Worm (Caenorhabditis elegans) whole organism, young adult: ENCODE measurements around the gene srbc-76.

Source experiments
- Y53G8AR.9 ChIP-seq: fragments of 200-800 bp; sonication (Bioruptor generic); conservative IDR thresholded peaks from 2 replicates; pipeline ENCODE4 v1.3.6; 2022; ENCODE audit warnings: missing genetic modification reagents, missing genetic modification characterization, missing compliant biosample characterization
- akir-1 ChIP-seq: fragments of 200-800 bp; sonication (Bioruptor generic); optimal IDR thresholded peaks from 2 replicates; lab custom pipeline; 2018; ENCODE audit warnings: mild to moderate bottlenecking, missing genetic modification characterization, moderate library complexity, missing compliant biosample characterization
- bed-1 ChIP-seq: fragments of 200-800 bp; sonication (Bioruptor generic); IDR thresholded peaks from 2 replicates; pipeline ENCODE4 v1.3.6; 2022; ENCODE audit warnings: missing genetic modification reagents, missing genetic modification characterization, missing compliant biosample characterization
- ekl-4 ChIP-seq: fragments of 200-800 bp; sonication (Bioruptor generic); IDR thresholded peaks from 2 replicates; pipeline ENCODE4 v1.3.6; 2022; ENCODE audit warnings: missing genetic modification reagents, missing genetic modification characterization, missing compliant biosample characterization
- him-1 ChIP-seq: sonication (generic microtip); optimal IDR thresholded peaks from 2 replicates; lab custom pipeline; 2016; ENCODE audit warnings: missing genotype, missing genetic modification reagents, missing genetic modification characterization, missing compliant biosample characterization
- lin-26 ChIP-seq: fragments of 200-800 bp; sonication (Bioruptor generic); IDR thresholded peaks from 2 replicates; pipeline ENCODE4 v1.3.6; 2022; ENCODE audit warnings: missing genetic modification reagents, missing genetic modification characterization, missing compliant biosample characterization
- lsy-27 ChIP-seq: sonication (generic microtip); optimal IDR thresholded peaks from 2 replicates; lab custom pipeline; 2017; ENCODE audit warnings: missing genetic modification characterization, mild to moderate bottlenecking, missing compliant biosample characterization, antibody characterized with exemption, missing genotype, borderline replicate concordance; ENCODE audit not compliant: insufficient read depth
- madf-3 ChIP-seq: fragments of 200-800 bp; sonication (Bioruptor generic); IDR thresholded peaks from 2 replicates; pipeline ENCODE4 v1.3.6; 2022; ENCODE audit warnings: missing genetic modification reagents, missing genetic modification characterization, missing compliant biosample characterization
- mcd-1 ChIP-seq: fragments of 200-800 bp; sonication (Bioruptor generic); IDR thresholded peaks from 2 replicates; pipeline ENCODE4 v1.3.6; 2022; ENCODE audit warnings: missing genetic modification reagents, missing genetic modification characterization, missing compliant biosample characterization
- mes-4 ChIP-seq: sonication (generic microtip); optimal IDR thresholded peaks from 2 replicates; lab custom pipeline; 2016; ENCODE audit warnings: missing genotype, missing genetic modification characterization, missing compliant biosample characterization
- rcor-1 ChIP-seq: fragments of 200-800 bp; sonication (Bioruptor generic); IDR thresholded peaks from 2 replicates; pipeline ENCODE4 v1.3.6; 2022; ENCODE audit warnings: missing genetic modification reagents, missing genetic modification characterization, missing compliant biosample characterization
- repo-1 ChIP-seq: sonication (generic microtip); optimal IDR thresholded peaks from 2 replicates; lab custom pipeline; 2017; ENCODE audit warnings: mild to moderate bottlenecking, missing genetic modification characterization, missing compliant biosample characterization
- somi-1 ChIP-seq: fragments of 200-800 bp; sonication (Bioruptor generic); optimal IDR thresholded peaks from 2 replicates; lab custom pipeline; 2018; ENCODE audit warnings: mild to moderate bottlenecking, missing genetic modification characterization, missing compliant biosample characterization
- tbp1 ChIP-seq: fragments of 200-800 bp; sonication (Bioruptor generic); optimal IDR thresholded peaks from 2 replicates; lab custom pipeline; 2018; ENCODE audit warnings: mild to moderate bottlenecking, missing genetic modification characterization, missing compliant biosample characterization

ce11 chrV:15293865-15294264 is 41.7 kb downstream of the srbc-76 start, which contains the start of gene str-96:
- TF ChIP-seq lin-26 (GFP tag; lab: Robert Waterston, UW) (no peak), tbp1 (GFP tag; lab: Kevin White, UChicago) (no peak), Y53G8AR.9 (no peak), mcd-1 (GFP tag; lab: Robert Waterston, UW) (no peak), madf-3 (GFP tag; lab: Robert Waterston, UW) (no peak), bed-1 (GFP tag; lab: Robert Waterston, UW) (no peak), mes-4 (no peak), lsy-27 (no peak), ekl-4 (GFP tag; lab: Robert Waterston, UW) (no peak), repo-1 (tag; lab: Kevin White, UChicago) (no peak), rcor-1 (GFP tag; lab: Robert Waterston, UW) (no peak), somi-1 (GFP tag; lab: Kevin White, UChicago) (no peak), him-1 (tag; lab: Kevin White, UChicago) (no peak), akir-1 (GFP tag; lab: Kevin White, UChicago) (no peak)
